Worm (Caenorhabditis elegans) whole organism, L4 larva: Measurements from ENCODE around the gene Y57G11C.43.

Experiments
- F49E8.2 ChIP-seq: sonication (generic microtip); optimal IDR thresholded peaks from 2 replicates; lab custom pipeline; 2016; ENCODE audit warnings: missing compliant biosample characterization, mild to moderate bottlenecking, missing genetic modification characterization, borderline replicate concordance
- R02D3.7 ChIP-seq: fragments of 150-350 bp; sonication (generic microtip); optimal IDR thresholded peaks from 3 replicates; lab custom pipeline; 2014; ENCODE audit warnings: missing biosample characterization, missing genetic modification characterization
- ceh-82 ChIP-seq: sonication (generic microtip); optimal IDR thresholded peaks from 2 replicates; lab custom pipeline; 2017; ENCODE audit warnings: missing biosample characterization, missing genetic modification characterization
- daf-16 ChIP-seq, 3 experiments: sonication (generic microtip); optimal IDR thresholded peaks; 2 replicates each; lab custom pipeline; 2016 to 2017; ENCODE audit warnings: missing genetic modification characterization in 3 of 3, missing genetic modification reagents in 3 of 3, mild to moderate bottlenecking in 2 of 3, missing compliant biosample characterization in 2 of 3, missing biosample characterization in 1 of 3, moderate library complexity in 1 of 3
- dmd-8 ChIP-seq: fragments of 200-800 bp; sonication (Bioruptor generic); IDR thresholded peaks from 2 replicates; pipeline ENCODE4 v1.3.6; 2022; ENCODE audit warnings: missing genetic modification characterization, missing compliant biosample characterization
- dve-1 ChIP-seq: sonication (generic microtip); optimal IDR thresholded peaks from 2 replicates; lab custom pipeline; 2017; ENCODE audit warnings: antibody characterized with exemption, mild to moderate bottlenecking, missing genetic modification characterization, missing compliant biosample characterization; ENCODE audit not compliant: insufficient read depth
- mdl-1 ChIP-seq, 2 experiments: fragments of 150-350 bp in 1 of 2; sonication (generic microtip) in 1 of 2; optimal IDR thresholded peaks; 2 replicates each; lab custom pipeline; 2014 to 2017; ENCODE audit warnings: missing biosample characterization in 2 of 2, missing genetic modification characterization in 2 of 2
- pqm-1 ChIP-seq: sonication (generic microtip); optimal IDR thresholded peaks from 2 replicates; lab custom pipeline; 2017; ENCODE audit warnings: missing biosample characterization, missing genetic modification characterization
- unc-62 ChIP-seq, 3 experiments: fragments of 150-350 bp in 1 of 3; sonication (generic microtip); optimal IDR thresholded peaks in 2 of 3; peaks in 1 of 3; 1 replicate in 1 of 3; 2 replicates in 2 of 3; lab custom pipeline; 2014 to 2017; ENCODE audit warnings: missing biosample characterization in 3 of 3, missing genetic modification characterization in 3 of 3, missing genetic modification reagents in 3 of 3, missing genotype in 1 of 3
- ztf-11 ChIP-seq: fragments of 150-350 bp; optimal IDR thresholded peaks from 2 replicates; lab custom pipeline; 2014; ENCODE audit warnings: missing biosample characterization, missing genetic modification characterization

DNA sequence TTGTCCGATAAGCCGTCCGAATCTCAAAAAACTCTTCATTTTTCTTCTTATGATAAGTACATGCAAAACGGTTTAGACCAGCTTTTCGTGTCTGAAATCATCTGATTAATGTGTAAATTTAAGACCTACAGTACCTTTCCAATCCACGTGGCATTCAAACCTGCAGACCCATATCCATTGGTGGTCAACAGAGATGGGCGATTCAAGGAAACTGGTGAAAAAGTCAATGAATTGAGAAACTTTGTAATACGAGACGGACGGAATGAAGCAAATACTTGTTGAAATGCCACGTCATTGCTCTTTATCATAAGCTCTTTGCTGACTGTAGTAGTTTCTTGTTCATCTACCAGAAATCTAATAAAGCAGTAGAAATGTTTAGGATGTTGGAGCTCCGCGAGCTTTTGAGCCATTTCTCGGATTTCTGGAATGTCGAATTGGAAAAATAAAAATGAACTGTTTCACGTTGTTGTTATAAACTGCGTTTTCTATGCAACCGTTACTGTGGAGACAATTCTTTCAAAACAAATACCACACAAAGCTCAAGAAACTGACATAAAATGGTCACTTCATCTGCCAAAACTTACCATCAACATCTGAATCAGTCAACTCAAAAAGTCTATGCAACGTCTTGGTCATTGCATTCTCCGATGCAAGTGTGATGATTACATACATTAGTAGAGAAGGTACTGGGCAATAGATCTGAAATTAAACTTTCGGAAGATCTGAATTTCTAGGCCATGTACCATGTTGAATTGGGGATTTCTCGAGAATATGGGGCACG, 5.1 kb upstream of the Y57G11C.43 start:
- no peak for TF ChIP-seq pqm-1 (tag; lab: Kevin White, UChicago)
- no peak for TF ChIP-seq dve-1 (tag; lab: Kevin White, UChicago)
- no peak for TF ChIP-seq unc-62 (GFP tag; optimal IDR thresholded peaks at IDR 0.05 in 1 of 2; lab: Kevin White, UChicago)
- no peak for TF ChIP-seq unc-62 (tag; optimal IDR thresholded peaks at IDR 0.05; lab: Kevin White, UChicago)
- no peak for TF ChIP-seq F49E8.2 (tag; lab: Kevin White, UChicago)
- TF ChIP-seq dmd-8 (GFP tag; lab: Robert Waterston, UW) = no peak
- TF ChIP-seq daf-16 (GFP tag; optimal IDR thresholded peaks at IDR 0.05; lab: Kevin White, UChicago) = no peak
- peak; percentile 23 for TF ChIP-seq daf-16 (tag; optimal IDR thresholded peaks at IDR 0.05; lab: Kevin White, UChicago)
- no peak for TF ChIP-seq ztf-11 (tag; lab: Kevin White, UChicago)
- TF ChIP-seq R02D3.7 (tag; lab: Kevin White, UChicago) = no peak
- TF ChIP-seq mdl-1 (tag; optimal IDR thresholded peaks at IDR 0.05; lab: Kevin White, UChicago) = no peak
- TF ChIP-seq ceh-82 (tag; lab: Kevin White, UChicago) = no peak
